Worm (Caenorhabditis elegans) whole organism, L4 larva: ENCODE results near the gene smg-8.

Source experiments
- hlh-11 ChIP-seq: fragments of 200-800 bp; sonication (Bioruptor generic); optimal IDR thresholded peaks from 2 replicates; lab custom pipeline; 2018; ENCODE audit warnings: mild to moderate bottlenecking, missing genetic modification characterization, missing compliant biosample characterization
- lin-13 ChIP-seq: fragments of 150-350 bp; optimal IDR thresholded peaks from 2 replicates; lab custom pipeline; 2014; ENCODE audit warnings: missing biosample characterization, missing genetic modification reagents, missing genetic modification characterization
- lin-15B ChIP-seq: fragments of 150-350 bp; sonication (generic microtip); optimal IDR thresholded peaks from 3 replicates; lab custom pipeline; 2014; ENCODE audit warnings: missing biosample characterization, missing genetic modification characterization

DNA sequence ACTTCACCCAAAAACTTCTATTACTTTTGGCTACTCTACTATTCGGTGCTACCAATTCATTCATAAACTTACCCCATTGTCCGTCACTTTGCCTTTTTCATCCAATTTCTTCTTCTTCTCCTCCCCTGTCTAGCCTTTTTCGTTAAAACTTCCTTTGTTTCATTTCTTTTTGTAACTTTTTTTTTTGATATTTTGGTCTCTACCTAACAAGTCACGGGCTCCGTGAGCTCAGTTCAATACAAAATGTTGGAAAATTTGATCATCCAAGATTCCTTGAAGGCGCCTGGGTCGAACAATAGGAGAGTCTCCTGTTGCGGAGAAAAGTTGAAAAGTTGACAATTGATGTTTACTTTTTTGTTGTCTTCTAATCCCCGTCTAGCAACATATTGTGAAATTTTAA lies 10.7 kb downstream of the smg-8 start:
- TF ChIP-seq lin-13 (GFP tag; lab: Kevin White, UChicago), result no peak
- TF ChIP-seq lin-15B, result no peak
- no peak for TF ChIP-seq hlh-11
